Fruit fly (Drosophila melanogaster) whole organism, embryonic: ENCODE measurements around the gene TfIIFbeta.

Source experiments
- Usf ChIP-seq: fragments of 200-800 bp; sonication (Bioruptor generic); optimal IDR thresholded peaks from 2 replicates; lab custom pipeline; 2017; ENCODE audit warnings: missing genotype, missing biosample characterization, missing genetic modification characterization
- Xrp1 ChIP-seq: fragments of 200-800 bp; sonication (Bioruptor generic); IDR thresholded peaks from 2 replicates; pipeline ENCODE4 v1.3.6; 2022; ENCODE audit warnings: missing biosample characterization, missing genetic modification characterization

DNA sequence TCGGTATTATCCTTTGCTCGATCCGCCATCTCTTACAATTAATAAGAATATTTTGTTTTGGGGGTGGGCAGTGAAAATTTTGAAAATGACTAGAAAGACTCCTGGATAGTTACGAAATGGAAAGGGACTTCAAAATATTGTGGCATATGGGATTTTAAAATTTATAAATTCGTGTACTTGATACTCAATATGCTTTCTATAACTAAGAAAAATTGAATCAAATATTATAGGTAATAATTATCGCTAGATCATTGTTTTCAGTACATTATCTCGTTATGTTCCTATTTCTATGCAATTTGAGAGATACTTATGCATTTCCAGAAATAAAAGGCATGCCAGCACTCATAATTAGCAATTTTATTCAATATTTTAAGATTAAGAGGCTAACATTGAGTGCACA is 12.1 kb downstream of the TfIIFbeta start, which contains the start of gene CG14691:
- TF ChIP-seq Xrp1 (GFP tag; lab: Robert Waterston, UW) (no peak), Usf (GFP tag; lab: Kevin White, UChicago) (no peak)
